Worm (Caenorhabditis elegans) whole organism, early embryonic: ENCODE data around the gene math-21.

ENCODE experiments used
- F13C5.2 ChIP-seq: sonication (generic microtip); optimal IDR thresholded peaks from 2 replicates; lab custom pipeline; 2017; ENCODE audit warnings: mild to moderate bottlenecking, missing genetic modification characterization, inconsistent platforms, missing compliant biosample characterization
- aly-1 ChIP-seq: sonication (generic microtip); optimal IDR thresholded peaks from 2 replicates; lab custom pipeline; 2016; ENCODE audit warnings: missing genetic modification characterization, missing compliant biosample characterization
- ama-1 ChIP-seq: fragments of 150-350 bp; optimal IDR thresholded peaks from 2 replicates; lab custom pipeline; 2014
- ceh-36 ChIP-seq: sonication (generic microtip); optimal IDR thresholded peaks from 2 replicates; lab custom pipeline; 2016; ENCODE audit warnings: missing genetic modification characterization, inconsistent platforms, missing compliant biosample characterization
- hmg-4 ChIP-seq: fragments of 200-800 bp; sonication (Bioruptor generic); optimal IDR thresholded peaks from 2 replicates; lab custom pipeline; 2018; ENCODE audit warnings: mild to moderate bottlenecking, missing genetic modification characterization, missing compliant biosample characterization
- pes-1 ChIP-seq: fragments of 200-800 bp; sonication (Bioruptor generic); IDR thresholded peaks from 2 replicates; pipeline ENCODE4 v1.3.6; 2022; ENCODE audit warnings: missing genetic modification reagents, missing genetic modification characterization, missing compliant biosample characterization
- tbx-11 ChIP-seq: fragments of 200-800 bp; sonication (Bioruptor generic); IDR thresholded peaks from 2 replicates; pipeline ENCODE4 v1.3.6; 2022; ENCODE audit warnings: missing genetic modification characterization, missing compliant biosample characterization
- tra-4 ChIP-seq: sonication (generic microtip); optimal IDR thresholded peaks from 2 replicates; lab custom pipeline; 2017; ENCODE audit warnings: missing genetic modification characterization, missing compliant biosample characterization

DNA sequence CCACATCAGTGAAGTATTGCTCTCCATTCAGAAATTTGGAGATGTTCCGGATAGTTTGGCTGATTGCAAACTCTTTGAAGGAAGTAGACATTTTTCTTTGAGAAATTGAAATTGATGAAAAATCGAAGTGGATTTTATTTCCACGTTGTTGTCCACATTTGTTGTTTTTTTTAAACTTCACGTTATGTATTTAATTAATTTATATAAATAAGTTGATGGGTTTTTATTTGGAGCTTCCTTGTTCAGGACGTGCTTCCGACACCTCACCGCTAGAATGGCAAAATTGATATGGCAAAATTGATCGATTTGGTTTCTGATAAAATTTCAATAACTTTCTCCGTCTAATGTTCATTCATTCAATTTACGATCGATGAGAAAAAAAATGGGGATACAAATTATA, 47.4 kb upstream of the math-21 start, which contains the start of gene math-48:
- TF ChIP-seq pes-1 (GFP tag; lab: Robert Waterston, UW) (no peak), F13C5.2 (tag; lab: Kevin White, UChicago) (no peak), tra-4 (tag; lab: Kevin White, UChicago) (no peak), ama-1 (no peak), tbx-11 (no peak), ceh-36 (tag; lab: Kevin White, UChicago) (no peak), aly-1 (tag; lab: Kevin White, UChicago) (no peak), hmg-4 (GFP tag; lab: Kevin White, UChicago) (no peak)
